Worm (Caenorhabditis elegans) whole organism, L4/young adult: ENCODE measurements around the gene chil-23.

Experiments
- W03F9.2 ChIP-seq: fragments of 150-350 bp; optimal IDR thresholded peaks from 2 replicates; lab custom pipeline; 2014; ENCODE audit warnings: missing biosample characterization, missing genetic modification characterization
- dao-5 ChIP-seq: sonication (generic microtip); optimal IDR thresholded peaks from 2 replicates; lab custom pipeline; 2016; ENCODE audit warnings: missing genotype, missing genetic modification characterization, moderate library complexity, missing compliant biosample characterization
- him-1 ChIP-seq: sonication (generic microtip); optimal IDR thresholded peaks from 2 replicates; lab custom pipeline; 2016; ENCODE audit warnings: missing genotype, missing genetic modification reagents, missing genetic modification characterization, missing compliant biosample characterization

ce11 chrII:9433609-9434008 is 34.8 kb downstream of the chil-23 start, which contains the start of gene kin-15:
- no peak for TF ChIP-seq W03F9.2 (tag; lab: Kevin White, UChicago)
- TF ChIP-seq him-1 (tag; lab: Kevin White, UChicago) = no peak
- no peak for TF ChIP-seq dao-5
